Worm (Caenorhabditis elegans) whole organism, L3 larva: ENCODE results near the gene K09F5.4.

Experiments used
- aly-2 ChIP-seq: fragments of 150-350 bp; optimal IDR thresholded peaks from 2 replicates; lab custom pipeline; 2014; ENCODE audit warnings: missing biosample characterization, missing genetic modification characterization
- ceh-82 ChIP-seq: fragments of 150-350 bp; optimal IDR thresholded peaks from 2 replicates; lab custom pipeline; 2014; ENCODE audit warnings: missing biosample characterization, missing genetic modification characterization
- ceh-9 ChIP-seq: sonication (generic microtip); optimal IDR thresholded peaks from 2 replicates; lab custom pipeline; 2018; ENCODE audit warnings: missing biosample characterization, missing genetic modification characterization
- fkh-10 ChIP-seq: sonication (generic microtip); optimal IDR thresholded peaks from 2 replicates; lab custom pipeline; 2017; ENCODE audit warnings: missing biosample characterization, missing genetic modification reagents, missing genetic modification characterization
- mdl-1 ChIP-seq: fragments of 150-350 bp; optimal IDR thresholded peaks from 2 replicates; lab custom pipeline; 2014; ENCODE audit warnings: missing biosample characterization, missing genetic modification characterization
- nfya-1 ChIP-seq: sonication (generic microtip); optimal IDR thresholded peaks from 2 replicates; lab custom pipeline; 2017; ENCODE audit warnings: missing genetic modification characterization, mild to moderate bottlenecking, missing compliant biosample characterization, antibody characterized with exemption, moderate library complexity; ENCODE audit not compliant: insufficient read depth
- nhr-237 ChIP-seq: fragments of 150-350 bp; optimal IDR thresholded peaks from 2 replicates; lab custom pipeline; 2014; ENCODE audit warnings: missing biosample characterization, missing genetic modification characterization
- unc-39 ChIP-seq: sonication (generic microtip); optimal IDR thresholded peaks from 4 replicates; lab custom pipeline; 2017; ENCODE audit warnings: missing biosample characterization, missing genetic modification characterization
- unc-62 ChIP-seq: fragments of 150-350 bp; sonication (generic microtip); optimal IDR thresholded peaks from 4 replicates; lab custom pipeline; 2014; ENCODE audit warnings: missing biosample characterization, missing genetic modification reagents, missing genetic modification characterization

DNA sequence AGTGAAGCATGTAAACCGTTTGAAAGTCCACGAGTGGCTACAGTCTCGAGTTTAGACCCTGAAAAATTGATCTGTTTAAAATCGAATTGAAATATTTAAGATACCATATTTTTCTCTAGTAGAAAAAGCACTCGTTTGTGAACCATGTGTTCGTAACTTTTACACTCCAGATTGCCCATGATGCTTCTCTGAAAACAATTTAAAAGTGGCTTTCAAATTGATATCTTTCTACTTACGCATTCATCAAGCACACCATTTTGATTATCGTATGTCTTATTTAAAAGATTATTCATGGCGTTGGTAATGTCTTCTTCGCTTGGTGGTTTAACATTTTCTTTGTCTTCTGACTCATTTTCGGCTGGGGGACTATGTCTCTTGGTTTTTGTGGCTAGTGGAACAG, 23.0 kb upstream of the K09F5.4 start:
- no peak for TF ChIP-seq mdl-1 (tag; lab: Kevin White, UChicago)
- no peak for TF ChIP-seq ceh-9 (tag; lab: Kevin White, UChicago)
- no peak for TF ChIP-seq unc-39 (tag; lab: Kevin White, UChicago)
- TF ChIP-seq unc-62: no peak
- TF ChIP-seq aly-2 (tag; lab: Kevin White, UChicago): no peak
- no peak for TF ChIP-seq nfya-1 (tag; lab: Kevin White, UChicago)
- TF ChIP-seq ceh-82: no peak
- TF ChIP-seq nhr-237: no peak
- no peak for TF ChIP-seq fkh-10 (GFP tag; lab: Kevin White, UChicago)
